Fruit fly (Drosophila melanogaster) whole organism, embryonic: ENCODE data around the gene Elp3.

ENCODE experiments used
- Atf-2 ChIP-seq: fragments of 200-800 bp; sonication (Bioruptor generic); optimal IDR thresholded peaks from 2 replicates; lab custom pipeline; 2016; ENCODE audit warnings: missing biosample characterization, missing genetic modification characterization
- Awh ChIP-seq: fragments of 200-800 bp; sonication (Bioruptor generic); IDR thresholded peaks from 2 replicates; pipeline ENCODE4, ENCODE4 v1.3.6; 2022; ENCODE audit warnings: missing biosample characterization, missing genetic modification characterization
- B-H2 ChIP-seq: fragments of 200-800 bp; sonication (Bioruptor generic); optimal IDR thresholded peaks from 2 replicates; lab custom pipeline; 2018; ENCODE audit warnings: missing biosample characterization, mild to moderate bottlenecking, missing genetic modification characterization
- BEAF-32 ChIP-seq: fragments of 200-800 bp; sonication (Bioruptor generic); optimal IDR thresholded peaks from 3 replicates; lab custom pipeline; 2017; ENCODE audit warnings: missing biosample characterization, missing genetic modification characterization, mild to moderate bottlenecking, moderate library complexity, missing genetic modification reagents
- Bgb ChIP-seq: fragments of 200-800 bp; sonication (Bioruptor generic); IDR thresholded peaks from 2 replicates; pipeline ENCODE4 v1.3.6; 2022; ENCODE audit warnings: missing biosample characterization, missing genetic modification characterization; ENCODE audit not compliant: partially characterized antibody
- BtbVII ChIP-seq: fragments of 200-800 bp; sonication (Bioruptor generic); optimal IDR thresholded peaks from 3 replicates; lab custom pipeline; 2017; ENCODE audit warnings: missing biosample characterization, mild to moderate bottlenecking, missing genetic modification characterization
- C15 ChIP-seq: fragments of 200-800 bp; sonication (Bioruptor generic); IDR thresholded peaks from 3 replicates; pipeline ENCODE4 v1.3.6; 2022; ENCODE audit warnings: missing biosample characterization, missing genetic modification characterization
- CG10274 ChIP-seq: fragments of 200-800 bp; sonication (Bioruptor generic); optimal IDR thresholded peaks from 3 replicates; lab custom pipeline; 2017; ENCODE audit warnings: missing biosample characterization, mild to moderate bottlenecking, missing genetic modification characterization
- CG11085 ChIP-seq: fragments of 200-800 bp; sonication (Bioruptor generic); IDR thresholded peaks from 2 replicates; pipeline ENCODE4 v1.3.6; 2022; ENCODE audit warnings: missing biosample characterization, missing genetic modification characterization
- CG11723 ChIP-seq: fragments of 200-800 bp; sonication (Bioruptor generic); optimal IDR thresholded peaks from 2 replicates; lab custom pipeline; 2017; ENCODE audit warnings: missing biosample characterization, mild to moderate bottlenecking, missing genetic modification characterization
- CG12155 ChIP-seq: fragments of 200-800 bp; sonication (Bioruptor generic); optimal IDR thresholded peaks from 3 replicates; lab custom pipeline; 2016; ENCODE audit warnings: missing biosample characterization, missing genetic modification characterization
- CG12219 ChIP-seq: fragments of 200-800 bp; sonication (Bioruptor generic); optimal IDR thresholded peaks from 3 replicates; lab custom pipeline; 2018; ENCODE audit warnings: missing biosample characterization, mild to moderate bottlenecking, missing genetic modification characterization
- CG13296 ChIP-seq: fragments of 200-800 bp; sonication (Bioruptor generic); optimal IDR thresholded peaks from 3 replicates; lab custom pipeline; 2018; ENCODE audit warnings: missing biosample characterization, mild to moderate bottlenecking, missing genetic modification characterization
- CG15011 ChIP-seq: fragments of 200-800 bp; sonication (Bioruptor generic); optimal IDR thresholded peaks from 3 replicates; lab custom pipeline; 2018; ENCODE audit warnings: missing biosample characterization, mild to moderate bottlenecking, missing genetic modification characterization
- CG1602 ChIP-seq: fragments of 200-800 bp; sonication (Bioruptor generic); optimal IDR thresholded peaks from 3 replicates; lab custom pipeline; 2016; ENCODE audit warnings: missing biosample characterization, missing genetic modification characterization
- CG1647 ChIP-seq: fragments of 200-800 bp; sonication (Bioruptor generic); optimal IDR thresholded peaks from 3 replicates; lab custom pipeline; 2016; ENCODE audit warnings: missing biosample characterization, missing genetic modification characterization
- CG16815 ChIP-seq: fragments of 200-800 bp; sonication (Bioruptor generic); optimal IDR thresholded peaks from 3 replicates; lab custom pipeline; 2017; ENCODE audit warnings: missing biosample characterization, mild to moderate bottlenecking, missing genetic modification characterization
- CG2678 ChIP-seq: fragments of 200-800 bp; sonication (Bioruptor generic); optimal IDR thresholded peaks from 3 replicates; lab custom pipeline; 2019; ENCODE audit warnings: missing biosample characterization, mild to moderate bottlenecking, missing genetic modification characterization, moderate library complexity
- CG33557 ChIP-seq: fragments of 200-800 bp; sonication (Bioruptor generic); optimal IDR thresholded peaks from 2 replicates; lab custom pipeline; 2019; ENCODE audit warnings: missing biosample characterization, mild to moderate bottlenecking, missing genetic modification characterization, moderate library complexity
- CG34224 ChIP-seq: fragments of 200-800 bp; sonication (Bioruptor generic); IDR thresholded peaks from 3 replicates; pipeline ENCODE4 v1.3.6; 2022; ENCODE audit warnings: missing biosample characterization, missing genetic modification characterization; ENCODE audit not compliant: partially characterized antibody
- CG4820 ChIP-seq: fragments of 200-800 bp; sonication (Bioruptor generic); optimal IDR thresholded peaks from 3 replicates; lab custom pipeline; 2016; ENCODE audit warnings: missing biosample characterization, missing genetic modification characterization
- CG6813 ChIP-seq: fragments of 200-800 bp; sonication (Bioruptor generic); optimal IDR thresholded peaks from 2 replicates; lab custom pipeline; 2017; ENCODE audit warnings: missing biosample characterization, missing genetic modification characterization, mild to moderate bottlenecking, moderate library complexity, missing genetic modification reagents
- CG8089 ChIP-seq: fragments of 200-800 bp; sonication (Bioruptor generic); optimal IDR thresholded peaks from 3 replicates; lab custom pipeline; 2016; ENCODE audit warnings: missing biosample characterization, missing genetic modification characterization
- CG8290 ChIP-seq, 3 experiments: fragments of 200-800 bp; sonication (Bioruptor generic); optimal IDR thresholded peaks; 2 replicates each; lab custom pipeline; 2016 to 2019; ENCODE audit warnings: missing biosample characterization in 3 of 3, missing genetic modification characterization in 3 of 3, mild to moderate bottlenecking in 2 of 3, moderate library complexity in 1 of 3
- CG8924 ChIP-seq: fragments of 200-800 bp; optimal IDR thresholded peaks from 3 replicates; lab custom pipeline; 2019; ENCODE audit warnings: missing biosample characterization, mild to moderate bottlenecking, missing genetic modification characterization, moderate library complexity
- Doc3 ChIP-seq: fragments of 200-800 bp; sonication (Bioruptor generic); IDR thresholded peaks from 3 replicates; pipeline ENCODE4 v1.3.6; 2022; ENCODE audit warnings: missing biosample characterization, missing genetic modification characterization; ENCODE audit not compliant: partially characterized antibody
- Lhr ChIP-seq: fragments of 200-800 bp; sonication (Bioruptor generic); optimal IDR thresholded peaks from 3 replicates; lab custom pipeline; 2017; ENCODE audit warnings: mild to moderate bottlenecking, missing biosample characterization, missing genetic modification reagents, missing genetic modification characterization
- MESR4 ChIP-seq: fragments of 200-800 bp; sonication (Bioruptor generic); optimal IDR thresholded peaks from 2 replicates; lab custom pipeline; 2018; ENCODE audit warnings: missing biosample characterization, mild to moderate bottlenecking, missing genetic modification characterization, moderate library complexity
- Optix ChIP-seq: fragments of 200-800 bp; sonication (Bioruptor generic); IDR thresholded peaks from 3 replicates; pipeline ENCODE4 v1.3.6; 2022; ENCODE audit warnings: missing biosample characterization, missing genetic modification characterization
- TFAM ChIP-seq: fragments of 200-800 bp; sonication (Bioruptor generic); optimal IDR thresholded peaks from 2 replicates; lab custom pipeline; 2017; ENCODE audit warnings: missing biosample characterization, missing genetic modification characterization, inconsistent platforms
- Tbp ChIP-seq: fragments of >200 bp; optimal IDR thresholded peaks from 2 replicates; lab custom pipeline; 2018; ENCODE audit warnings: missing biosample characterization, missing genetic modification characterization
- Usf ChIP-seq: fragments of 200-800 bp; sonication (Bioruptor generic); optimal IDR thresholded peaks from 2 replicates; lab custom pipeline; 2017; ENCODE audit warnings: missing genotype, missing biosample characterization, missing genetic modification characterization
- ash1 ChIP-seq: fragments of 200-800 bp; sonication (Bioruptor generic); optimal IDR thresholded peaks from 2 replicates; lab custom pipeline; 2018; ENCODE audit warnings: missing biosample characterization, mild to moderate bottlenecking, missing genetic modification characterization
- bbx ChIP-seq: fragments of 200-800 bp; sonication (Bioruptor generic); IDR thresholded peaks from 2 replicates; pipeline ENCODE4 v1.3.6; 2022; ENCODE audit warnings: missing biosample characterization, missing genetic modification characterization; ENCODE audit not compliant: partially characterized antibody
- cato ChIP-seq: fragments of 200-800 bp; sonication (Bioruptor generic); optimal IDR thresholded peaks from 2 replicates; lab custom pipeline; 2016; ENCODE audit warnings: missing biosample characterization, missing genetic modification characterization, borderline replicate concordance
- corto ChIP-seq: fragments of 200-800 bp; sonication (Bioruptor generic); optimal IDR thresholded peaks from 2 replicates; lab custom pipeline; 2016; ENCODE audit warnings: missing biosample characterization, mild to moderate bottlenecking, missing genetic modification characterization, moderate library complexity
- ewg ChIP-seq: fragments of 200-800 bp; sonication (Bioruptor generic); optimal IDR thresholded peaks from 3 replicates; lab custom pipeline; 2017; ENCODE audit warnings: mild to moderate bottlenecking, missing biosample characterization, missing genetic modification reagents, missing genetic modification characterization
- fd96Cb ChIP-seq: fragments of 200-800 bp; sonication (Bioruptor generic); optimal IDR thresholded peaks from 2 replicates; lab custom pipeline; 2018; ENCODE audit warnings: missing biosample characterization, mild to moderate bottlenecking, missing genetic modification characterization, moderate library complexity
- inv ChIP-seq: fragments of 200-800 bp; sonication (Bioruptor generic); IDR thresholded peaks from 2 replicates; pipeline ENCODE4 v1.3.6; 2022; ENCODE audit warnings: missing biosample characterization, missing genetic modification characterization; ENCODE audit not compliant: partially characterized antibody
- mirr ChIP-seq: fragments of 200-800 bp; sonication (Bioruptor generic); optimal IDR thresholded peaks from 3 replicates; lab custom pipeline; 2018; ENCODE audit warnings: missing biosample characterization, mild to moderate bottlenecking, missing genetic modification characterization
- pzg ChIP-seq: fragments of 200-800 bp; sonication (Bioruptor generic); optimal IDR thresholded peaks from 3 replicates; lab custom pipeline; 2018; ENCODE audit warnings: missing biosample characterization, mild to moderate bottlenecking, missing genetic modification characterization, moderate library complexity
- ro ChIP-seq: fragments of 200-800 bp; sonication (Bioruptor generic); IDR thresholded peaks from 2 replicates; pipeline ENCODE4 v1.3.6; 2022; ENCODE audit warnings: missing biosample characterization, missing genetic modification characterization
- sim ChIP-seq: fragments of 200-800 bp; sonication (Bioruptor generic); IDR thresholded peaks from 2 replicates; pipeline ENCODE4 v1.3.6; 2022; ENCODE audit warnings: missing biosample characterization, missing genetic modification characterization
- sqz ChIP-seq: fragments of 200-800 bp; sonication (Bioruptor generic); optimal IDR thresholded peaks from 3 replicates; lab custom pipeline; 2018; ENCODE audit warnings: missing biosample characterization, mild to moderate bottlenecking, missing genetic modification characterization
- tgo ChIP-seq: fragments of 200-800 bp; sonication (Bioruptor generic); IDR thresholded peaks from 3 replicates; pipeline ENCODE4 v1.3.6; 2022; ENCODE audit warnings: missing biosample characterization, missing genetic modification characterization
- z ChIP-seq: fragments of 200-800 bp; sonication (Bioruptor generic); IDR thresholded peaks from 3 replicates; pipeline ENCODE4 v1.3.6; 2022; ENCODE audit warnings: missing biosample characterization, missing genetic modification characterization

Elp3 gene

dm6 chr2L:4458119-4459056 lies 13.9 kb downstream of the Elp3 start, which contains the start of gene RpL27A (continued):
- peak; percentile 60 for TF ChIP-seq CG1647
- TF ChIP-seq CG13296, result peak; percentile 86
- peak; percentile 60 for TF ChIP-seq Atf-2 (GFP tag; lab: Kevin White, UChicago)
- peak; percentile 82 for TF ChIP-seq CG11723 (GFP tag; lab: Kevin White, UChicago)
- TF ChIP-seq ewg (GFP tag; lab: Kevin White, UChicago), result peak; percentile 69
- peak; percentile 61 for TF ChIP-seq CG10274 (GFP tag; lab: Kevin White, UChicago)
- TF ChIP-seq CG8089, result peak; percentile 72
- TF ChIP-seq Lhr (GFP tag; lab: Kevin White, UChicago), result peak; percentile 70
- peak; percentile 76 for TF ChIP-seq BEAF-32
- no peak for TF ChIP-seq Tbp (GFP tag; lab: Kevin White, UChicago)
- TF ChIP-seq CG6813, result peak; percentile 83
- peak; percentile 73 for TF ChIP-seq bbx (GFP tag; lab: Robert Waterston, UW)
- TF ChIP-seq corto (GFP tag; lab: Kevin White, UChicago), result no peak
- no peak for TF ChIP-seq sqz
- TF ChIP-seq Usf (GFP tag; lab: Kevin White, UChicago), result peak; percentile 69
- peak; percentile 79 for TF ChIP-seq CG12219 (GFP tag; lab: Kevin White, UChicago)
- no peak for TF ChIP-seq Doc3
- peak; percentile 68 for TF ChIP-seq CG8290 (GFP tag; optimal IDR thresholded peaks at IDR 0.05; lab: Kevin White, UChicago)
- TF ChIP-seq CG8290 (tag; optimal IDR thresholded peaks at IDR 0.05; lab: Kevin White, UChicago), result peak in 1 of 2 experiments; percentile 94
- 0 out of 3 replicates have a peak, but pooled peaks have one; percentile 68 for TF ChIP-seq C15 (GFP tag; lab: Robert Waterston, UW)
- peak; percentile 89 for TF ChIP-seq mirr (GFP tag; lab: Kevin White, UChicago)
- peak; percentile 47; the same call in 1 of the 2 replicates for TF ChIP-seq inv (GFP tag; lab: Robert Waterston, UW)
- peak; percentile 74 for TF ChIP-seq CG33557 (GFP tag; lab: Kevin White, UChicago)
- no peak for TF ChIP-seq CG34224 (GFP tag; lab: Robert Waterston, UW)
- peak; percentile 80 for TF ChIP-seq BtbVII (GFP tag; lab: Kevin White, UChicago)
- TF ChIP-seq MESR4 (GFP tag; lab: Kevin White, UChicago), result peak; percentile 100
- TF ChIP-seq CG12155 (GFP tag; lab: Kevin White, UChicago), result peak; percentile 15
- TF ChIP-seq B-H2 (GFP tag; lab: Kevin White, UChicago), result peak; percentile 90
- peak; percentile 68 for TF ChIP-seq CG2678 (tag; lab: Kevin White, UChicago)
- TF ChIP-seq z, result no peak
- TF ChIP-seq sim (GFP tag; lab: Robert Waterston, UW), result peak; percentile 56; the same call in 1 of the 2 replicates
- peak; percentile 88 for TF ChIP-seq Awh (GFP tag; lab: Robert Waterston, UW)
- TF ChIP-seq tgo (GFP tag; lab: Robert Waterston, UW), result peak; percentile 69
- peak; percentile 47 for TF ChIP-seq CG16815 (GFP tag; lab: Kevin White, UChicago)
- TF ChIP-seq CG4820 (GFP tag; lab: Kevin White, UChicago), result peak; percentile 28
- TF ChIP-seq cato (GFP tag; lab: Kevin White, UChicago), result peak; percentile 31
- peak; percentile 68 for TF ChIP-seq Optix (GFP tag; lab: Robert Waterston, UW)
- TF ChIP-seq Bgb, result peak; percentile 58
- peak; percentile 91 for TF ChIP-seq ash1
- TF ChIP-seq TFAM, result peak; percentile 17
- TF ChIP-seq CG11085 (GFP tag; lab: Robert Waterston, UW), result peak; percentile 80
- peak; percentile 73 for TF ChIP-seq pzg (GFP tag; lab: Kevin White, UChicago)
- TF ChIP-seq CG1602 (GFP tag; lab: Kevin White, UChicago), result peak; percentile 47
- TF ChIP-seq ro (GFP tag; lab: Robert Waterston, UW), result peak; percentile 65
- TF ChIP-seq CG8924 (tag; lab: Kevin White, UChicago), result peak; percentile 78
- peak; percentile 64 for TF ChIP-seq CG15011 (GFP tag; lab: Kevin White, UChicago)
- TF ChIP-seq fd96Cb (tag; lab: Kevin White, UChicago), result peak; percentile 38
